Worm (Caenorhabditis elegans) whole organism, late embryonic: ENCODE results near the gene T24E12.2.

Experiments used
- F13H6.1 ChIP-seq: sonication (generic microtip); optimal IDR thresholded peaks from 2 replicates; lab custom pipeline; 2016; ENCODE audit warnings: missing genetic modification characterization, missing compliant biosample characterization
- K02D7.2 ChIP-seq: sonication (generic microtip); optimal IDR thresholded peaks from 2 replicates; lab custom pipeline; 2017; ENCODE audit warnings: mild to moderate bottlenecking, missing genetic modification characterization, missing compliant biosample characterization
- Y22D7AL.16 ChIP-seq: sonication (generic microtip); optimal IDR thresholded peaks from 2 replicates; lab custom pipeline; 2016; ENCODE audit warnings: missing genetic modification characterization, missing compliant biosample characterization
- ceh-14 ChIP-seq: sonication (generic microtip); optimal IDR thresholded peaks from 2 replicates; lab custom pipeline; 2016; ENCODE audit warnings: missing genotype, missing genetic modification characterization, missing compliant biosample characterization
- ceh-19 ChIP-seq: fragments of 200-800 bp; sonication (Bioruptor generic); optimal IDR thresholded peaks from 2 replicates; lab custom pipeline; 2018; ENCODE audit warnings: mild to moderate bottlenecking, missing genetic modification characterization, missing compliant biosample characterization
- ceh-2 ChIP-seq: sonication (generic microtip); optimal IDR thresholded peaks from 2 replicates; lab custom pipeline; 2016; ENCODE audit warnings: missing genotype, missing genetic modification characterization, missing compliant biosample characterization
- ceh-24 ChIP-seq: sonication (generic microtip); optimal IDR thresholded peaks from 2 replicates; lab custom pipeline; 2016; ENCODE audit warnings: mild to moderate bottlenecking, missing genetic modification characterization, missing compliant biosample characterization
- ceh-31 ChIP-seq: sonication (generic microtip); optimal IDR thresholded peaks from 2 replicates; lab custom pipeline; 2016; ENCODE audit warnings: missing genetic modification characterization, missing compliant biosample characterization
- ceh-45 ChIP-seq: fragments of 200-800 bp; sonication (Bioruptor generic); IDR thresholded peaks from 2 replicates; pipeline ENCODE4 v1.3.6; 2022; ENCODE audit warnings: missing genetic modification reagents, missing genetic modification characterization, missing compliant biosample characterization
- ceh-48 ChIP-seq: sonication (generic microtip); optimal IDR thresholded peaks from 2 replicates; lab custom pipeline; 2016; ENCODE audit warnings: missing genetic modification characterization, inconsistent platforms, missing compliant biosample characterization
- ceh-6 ChIP-seq: fragments of 200-800 bp; sonication (Bioruptor generic); optimal IDR thresholded peaks from 2 replicates; lab custom pipeline; 2018; ENCODE audit warnings: mild to moderate bottlenecking, missing genetic modification characterization, missing compliant biosample characterization
- ceh-9 ChIP-seq: sonication (generic microtip); optimal IDR thresholded peaks from 2 replicates; lab custom pipeline; 2016; ENCODE audit warnings: mild to moderate bottlenecking, missing genetic modification characterization, inconsistent platforms, missing compliant biosample characterization
- elt-2 ChIP-seq: sonication (generic microtip); optimal IDR thresholded peaks from 2 replicates; lab custom pipeline; 2016; ENCODE audit warnings: missing genetic modification reagents, missing genetic modification characterization, missing compliant biosample characterization
- elt-4 ChIP-seq: sonication (generic microtip); optimal IDR thresholded peaks from 2 replicates; lab custom pipeline; 2016; ENCODE audit warnings: missing genetic modification characterization, missing compliant biosample characterization
- ets-4 ChIP-seq: sonication (generic microtip); optimal IDR thresholded peaks from 2 replicates; lab custom pipeline; 2016; ENCODE audit warnings: missing genetic modification characterization, missing compliant biosample characterization
- fax-1 ChIP-seq: sonication (generic microtip); optimal IDR thresholded peaks from 2 replicates; lab custom pipeline; 2016; ENCODE audit warnings: missing genotype, missing genetic modification characterization, missing compliant biosample characterization
- fkh-6 ChIP-seq: sonication (generic microtip); optimal IDR thresholded peaks from 2 replicates; lab custom pipeline; 2016; ENCODE audit warnings: missing genetic modification characterization, missing compliant biosample characterization
- hlh-13 ChIP-seq: fragments of 200-800 bp; sonication (Bioruptor generic); optimal IDR thresholded peaks from 2 replicates; lab custom pipeline; 2018; ENCODE audit warnings: mild to moderate bottlenecking, missing genetic modification characterization, missing compliant biosample characterization
- hlh-15 ChIP-seq: sonication (generic microtip); optimal IDR thresholded peaks from 2 replicates; lab custom pipeline; 2016; ENCODE audit warnings: missing genetic modification characterization, missing compliant biosample characterization
- hlh-30 ChIP-seq: sonication (generic microtip); optimal IDR thresholded peaks from 2 replicates; lab custom pipeline; 2017; ENCODE audit warnings: antibody characterized with exemption, missing genetic modification characterization, missing compliant biosample characterization; ENCODE audit not compliant: insufficient read depth
- lim-6 ChIP-seq: sonication (generic microtip); optimal IDR thresholded peaks from 2 replicates; lab custom pipeline; 2016; ENCODE audit warnings: missing genetic modification characterization, missing compliant biosample characterization
- lin-11 ChIP-seq: fragments of 200-800 bp; sonication (Bioruptor generic); optimal IDR thresholded peaks from 2 replicates; lab custom pipeline; 2018; ENCODE audit warnings: mild to moderate bottlenecking, missing genetic modification characterization, missing compliant biosample characterization
- madf-2 ChIP-seq: sonication (generic microtip); optimal IDR thresholded peaks from 2 replicates; lab custom pipeline; 2017; ENCODE audit warnings: missing genetic modification characterization, missing compliant biosample characterization
- nhr-11 ChIP-seq: fragments of 150-350 bp; optimal IDR thresholded peaks from 2 replicates; lab custom pipeline; 2014; ENCODE audit warnings: missing biosample characterization, missing genetic modification characterization
- nhr-232 ChIP-seq: sonication (generic microtip); optimal IDR thresholded peaks from 2 replicates; lab custom pipeline; 2016; ENCODE audit warnings: missing genetic modification characterization, missing compliant biosample characterization
- odd-2 ChIP-seq: sonication (generic microtip); optimal IDR thresholded peaks from 2 replicates; lab custom pipeline; 2017; ENCODE audit warnings: antibody characterized with exemption, mild to moderate bottlenecking, missing genetic modification characterization, missing compliant biosample characterization
- pag-3 ChIP-seq: sonication (generic microtip); optimal IDR thresholded peaks from 2 replicates; lab custom pipeline; 2016; ENCODE audit warnings: missing compliant biosample characterization, missing genetic modification characterization, borderline replicate concordance
- pqm-1 ChIP-seq: sonication (generic microtip); optimal IDR thresholded peaks from 2 replicates; lab custom pipeline; 2016; ENCODE audit warnings: missing genetic modification characterization, missing compliant biosample characterization
- pros-1 ChIP-seq: fragments of 150-350 bp; optimal IDR thresholded peaks from 2 replicates; lab custom pipeline; 2014; ENCODE audit warnings: missing biosample characterization, missing genetic modification reagents, missing genetic modification characterization
- sox-2 ChIP-seq: fragments of 200-800 bp; sonication (Bioruptor generic); IDR thresholded peaks from 2 replicates; pipeline ENCODE4 v1.3.6; 2022; ENCODE audit warnings: missing genetic modification reagents, missing genetic modification characterization, missing compliant biosample characterization
- tbx-2 ChIP-seq: sonication (generic microtip); optimal IDR thresholded peaks from 2 replicates; lab custom pipeline; 2016; ENCODE audit warnings: missing genetic modification characterization, missing compliant biosample characterization
- tbx-7 ChIP-seq: sonication (generic microtip); optimal IDR thresholded peaks from 2 replicates; lab custom pipeline; 2016; ENCODE audit warnings: missing genotype, missing genetic modification characterization, missing compliant biosample characterization
- ttx-3 ChIP-seq: sonication (generic microtip); optimal IDR thresholded peaks from 2 replicates; lab custom pipeline; 2016; ENCODE audit warnings: missing genetic modification reagents, missing genetic modification characterization, missing compliant biosample characterization
- unc-3 ChIP-seq, 2 experiments: fragments of 200-800 bp in 1 of 2; sonication (Bioruptor generic) in 1 of 2; sonication (generic microtip) in 1 of 2; conservative IDR thresholded peaks in 1 of 2; optimal IDR thresholded peaks in 1 of 2; 2 replicates each; pipeline versions ENCODE4 v1.3.6 to Lab custom; 2016 to 2022; ENCODE audit warnings: missing compliant biosample characterization in 2 of 2, missing genetic modification characterization in 2 of 2, missing genetic modification reagents in 1 of 2
- unc-42 ChIP-seq: sonication (generic microtip); optimal IDR thresholded peaks from 2 replicates; lab custom pipeline; 2016; ENCODE audit warnings: missing genotype, missing genetic modification characterization, missing compliant biosample characterization
- unc-55 ChIP-seq: sonication (generic microtip); optimal IDR thresholded peaks from 2 replicates; lab custom pipeline; 2017; ENCODE audit warnings: missing biosample characterization, missing genetic modification reagents, missing genetic modification characterization
- zip-5 ChIP-seq: sonication (generic microtip); optimal IDR thresholded peaks from 2 replicates; lab custom pipeline; 2016; ENCODE audit warnings: missing genetic modification characterization, missing compliant biosample characterization
- ztf-16 ChIP-seq: sonication (generic microtip); optimal IDR thresholded peaks from 2 replicates; lab custom pipeline; 2017; ENCODE audit warnings: missing genetic modification characterization, missing compliant biosample characterization

The T24E12.2 gene

ce11 chrII:3795323-3795722 lies 12.6 kb downstream of the T24E12.2 start, which contains the start of gene Y8A9A.2:
TSS of gene Y8A9A.2 (plus strand) at chrII:3795623.
- TF ChIP-seq ttx-3 (tag; lab: Kevin White, UChicago) (no peak), F13H6.1 (tag; lab: Kevin White, UChicago) (no peak), odd-2 (tag; lab: Kevin White, UChicago) (no peak), ceh-14 (tag; lab: Kevin White, UChicago) (no peak), elt-4 (tag; lab: Kevin White, UChicago) (no peak), sox-2 (GFP tag; lab: Robert Waterston, UW) (no peak), lim-6 (no peak)
- TF ChIP-seq, all 69 proteins: peak for 0

- no peak for TF ChIP-seq fax-1
- no peak for TF ChIP-seq ets-4
- TF ChIP-seq elt-2, result no peak
- no peak for TF ChIP-seq sox-2 (GFP tag; lab: Robert Waterston, UW)
- no peak for TF ChIP-seq ceh-6
- TF ChIP-seq ceh-45, result no peak
- TF ChIP-seq ztf-16 (tag; lab: Kevin White, UChicago), result no peak
- no peak for TF ChIP-seq hlh-30 (tag; lab: Kevin White, UChicago)
- no peak for TF ChIP-seq ceh-24
These were observed 20.5 kb downstream of the T24E12.2 start, which contains the start of gene ins-32 for ce11 chrII:3803219-3803618. TSS of gene ins-32 (minus strand) at chrII:3803319.

ce11 chrII:3805518-3805917 lies 22.8 kb downstream of the T24E12.2 start:
- TF ChIP-seq nhr-232 (tag; lab: Kevin White, UChicago) (no peak), ceh-48 (tag; lab: Kevin White, UChicago) (no peak), pqm-1 (tag; lab: Kevin White, UChicago) (no peak), madf-2 (tag; lab: Kevin White, UChicago) (no peak), fax-1 (no peak), hlh-15 (no peak), tbx-2 (no peak), pag-3 (no peak), unc-42 (tag; lab: Kevin White, UChicago) (no peak), ceh-2 (tag; lab: Kevin White, UChicago) (no peak), unc-3 (GFP tag; conservative IDR thresholded peaks at IDR 0.05; lab: Robert Waterston, UW) (no peak), unc-3 (tag; optimal IDR thresholded peaks at IDR 0.05; lab: Kevin White, UChicago) (no peak), unc-55 (no peak)

ce11 chrII:3806964-3807363 lies 24.2 kb downstream of the T24E12.2 start, which contains the start of gene F54D10.4:
TSS of gene F54D10.4 (minus strand) at chrII:3807064.
- TF ChIP-seq pros-1 (tag; lab: Kevin White, UChicago) (no peak), ceh-9 (tag; lab: Kevin White, UChicago) (no peak), odd-2 (tag; lab: Kevin White, UChicago) (no peak), nhr-11 (tag; lab: Kevin White, UChicago) (no peak), unc-42 (tag; lab: Kevin White, UChicago) (no peak), K02D7.2 (tag; lab: Kevin White, UChicago) (no peak), elt-4 (tag; lab: Kevin White, UChicago) (no peak), ztf-16 (tag; lab: Kevin White, UChicago) (no peak), nhr-232 (tag; lab: Kevin White, UChicago) (no peak), zip-5 (tag; lab: Kevin White, UChicago) (no peak), tbx-7 (tag; lab: Kevin White, UChicago) (no peak), ceh-31 (no peak), fkh-6 (tag; lab: Kevin White, UChicago) (no peak), Y22D7AL.16 (tag; lab: Kevin White, UChicago) (no peak), ceh-19 (GFP tag; lab: Kevin White, UChicago) (no peak), hlh-13 (no peak), lin-11 (tag; lab: Kevin White, UChicago) (no peak)
